Worm (Caenorhabditis elegans) whole organism, L4 larva: ENCODE results near the gene F28H6.4.

Experiments used
- D1046.2 ChIP-seq: fragments of 200-800 bp; sonication (Bioruptor generic); IDR thresholded peaks from 2 replicates; pipeline ENCODE4 v1.3.6; 2022; ENCODE audit warnings: missing genetic modification characterization, missing compliant biosample characterization
- F26F4.8 ChIP-seq: fragments of 200-800 bp; sonication (Bioruptor generic); conservative IDR thresholded peaks from 2 replicates; pipeline ENCODE4 v1.3.6; 2022; ENCODE audit warnings: missing genetic modification characterization, missing compliant biosample characterization
- F37D6.2 ChIP-seq: sonication (generic microtip); optimal IDR thresholded peaks from 2 replicates; lab custom pipeline; 2016; ENCODE audit warnings: mild to moderate bottlenecking, missing genetic modification characterization, missing compliant biosample characterization
- F44E2.7 ChIP-seq: fragments of 200-800 bp; sonication (Bioruptor generic); IDR thresholded peaks from 2 replicates; pipeline ENCODE4 v2.1.2; 2022; ENCODE audit warnings: missing genetic modification characterization, missing compliant biosample characterization
- F49E8.2 ChIP-seq: sonication (generic microtip); optimal IDR thresholded peaks from 2 replicates; lab custom pipeline; 2016; ENCODE audit warnings: missing compliant biosample characterization, mild to moderate bottlenecking, missing genetic modification characterization, borderline replicate concordance
- T20F7.1 ChIP-seq: fragments of 200-800 bp; sonication (Bioruptor generic); optimal IDR thresholded peaks from 2 replicates; lab custom pipeline; 2018; ENCODE audit warnings: mild to moderate bottlenecking, missing genetic modification characterization, missing compliant biosample characterization
- Y105C5A.15 ChIP-seq: fragments of 200-800 bp; sonication (Bioruptor generic); IDR thresholded peaks from 2 replicates; pipeline ENCODE4 v1.3.6; 2022; ENCODE audit warnings: missing genetic modification characterization, missing compliant biosample characterization
- Y48G9A.11 ChIP-seq: fragments of 200-800 bp; sonication (Bioruptor generic); IDR thresholded peaks from 2 replicates; pipeline ENCODE4 v1.3.6; 2022; ENCODE audit warnings: missing genetic modification reagents, missing genetic modification characterization, missing compliant biosample characterization
- Y75B8A.6 ChIP-seq: fragments of 200-800 bp; sonication (Bioruptor generic); IDR thresholded peaks from 2 replicates; pipeline ENCODE4 v1.3.6; 2022; ENCODE audit warnings: missing genetic modification reagents, missing genetic modification characterization, missing compliant biosample characterization
- ZK337.2 ChIP-seq: fragments of 200-800 bp; sonication (Bioruptor generic); IDR thresholded peaks from 2 replicates; pipeline ENCODE4 v1.3.6; 2022; ENCODE audit warnings: missing genetic modification reagents, missing genetic modification characterization, missing compliant biosample characterization
- aha-1 ChIP-seq: fragments of 150-350 bp; peaks from one replicate; lab custom pipeline; 2014; ENCODE audit warnings: missing biosample characterization, missing genetic modification characterization
- arid-1 ChIP-seq: fragments of 200-800 bp; sonication (Bioruptor generic); conservative IDR thresholded peaks from 2 replicates; pipeline ENCODE4 v1.3.6; 2022; ENCODE audit warnings: missing genetic modification reagents, missing genetic modification characterization, missing compliant biosample characterization
- ceh-20 ChIP-seq: fragments of 200-800 bp; sonication (Bioruptor generic); IDR thresholded peaks from 2 replicates; pipeline ENCODE4 v1.3.6; 2022; ENCODE audit warnings: missing genetic modification reagents, missing genetic modification characterization, missing compliant biosample characterization
- ceh-82 ChIP-seq: sonication (generic microtip); optimal IDR thresholded peaks from 2 replicates; lab custom pipeline; 2017; ENCODE audit warnings: missing biosample characterization, missing genetic modification characterization
- daf-16 ChIP-seq, 3 experiments: sonication (generic microtip); optimal IDR thresholded peaks; 2 replicates each; lab custom pipeline; 2016 to 2017; ENCODE audit warnings: missing genetic modification characterization in 3 of 3, missing genetic modification reagents in 3 of 3, mild to moderate bottlenecking in 2 of 3, missing compliant biosample characterization in 2 of 3, missing biosample characterization in 1 of 3, moderate library complexity in 1 of 3
- dmd-6 ChIP-seq: fragments of 200-800 bp; sonication (Bioruptor generic); IDR thresholded peaks from 2 replicates; pipeline ENCODE4 v1.3.6; 2022; ENCODE audit warnings: missing genetic modification reagents, missing genetic modification characterization, missing compliant biosample characterization
- dmd-8 ChIP-seq: fragments of 200-800 bp; sonication (Bioruptor generic); IDR thresholded peaks from 2 replicates; pipeline ENCODE4 v1.3.6; 2022; ENCODE audit warnings: missing genetic modification characterization, missing compliant biosample characterization
- dmd-9 ChIP-seq: fragments of 200-800 bp; sonication (Bioruptor generic); IDR thresholded peaks from 2 replicates; pipeline ENCODE4 v1.3.6; 2022; ENCODE audit warnings: missing genetic modification reagents, missing genetic modification characterization, missing compliant biosample characterization
- dpl-1 ChIP-seq: fragments of 150-350 bp; optimal IDR thresholded peaks from 2 replicates; lab custom pipeline; 2014; ENCODE audit warnings: missing biosample characterization, missing genetic modification reagents, missing genetic modification characterization
- egl-43 ChIP-seq: fragments of 200-800 bp; sonication (Bioruptor generic); IDR thresholded peaks from 2 replicates; pipeline ENCODE4 v1.3.6; 2022; ENCODE audit warnings: missing genetic modification reagents, missing genetic modification characterization, missing compliant biosample characterization
- gei-8 ChIP-seq: fragments of 200-800 bp; sonication (Bioruptor generic); optimal IDR thresholded peaks from 2 replicates; lab custom pipeline; 2018; ENCODE audit warnings: mild to moderate bottlenecking, missing genetic modification characterization, missing compliant biosample characterization
- hlh-30 ChIP-seq: sonication (generic microtip); optimal IDR thresholded peaks from 2 replicates; lab custom pipeline; 2017; ENCODE audit warnings: antibody characterized with exemption, mild to moderate bottlenecking, missing genetic modification characterization, missing compliant biosample characterization; ENCODE audit not compliant: insufficient read depth
- hmg-1.1 ChIP-seq: fragments of 200-800 bp; sonication (Bioruptor generic); IDR thresholded peaks from 2 replicates; pipeline ENCODE4 v1.3.6; 2022; ENCODE audit warnings: missing genetic modification reagents, missing genetic modification characterization, missing compliant biosample characterization
- jun-1 ChIP-seq: fragments of 150-350 bp; optimal IDR thresholded peaks from 2 replicates; lab custom pipeline; 2014; ENCODE audit warnings: missing biosample characterization, missing genetic modification reagents, missing genetic modification characterization
- lin-13 ChIP-seq: fragments of 150-350 bp; optimal IDR thresholded peaks from 2 replicates; lab custom pipeline; 2014; ENCODE audit warnings: missing biosample characterization, missing genetic modification reagents, missing genetic modification characterization
- lin-15B ChIP-seq: fragments of 150-350 bp; sonication (generic microtip); optimal IDR thresholded peaks from 3 replicates; lab custom pipeline; 2014; ENCODE audit warnings: missing biosample characterization, missing genetic modification characterization
- madf-5 ChIP-seq, 2 experiments: fragments of 200-800 bp; sonication (Bioruptor generic); IDR thresholded peaks; 2 replicates each; pipeline ENCODE4 v1.3.6; 2022; ENCODE audit warnings: missing compliant biosample characterization in 2 of 2, missing genetic modification characterization in 2 of 2
- mxl-3 ChIP-seq: fragments of 200-800 bp; sonication (Bioruptor generic); optimal IDR thresholded peaks from 2 replicates; lab custom pipeline; 2018; ENCODE audit warnings: mild to moderate bottlenecking, missing genetic modification characterization, missing compliant biosample characterization
- nhr-11 ChIP-seq: fragments of 150-350 bp; optimal IDR thresholded peaks from 2 replicates; lab custom pipeline; 2014; ENCODE audit warnings: missing biosample characterization, missing genetic modification characterization
- nhr-25 ChIP-seq: sonication (generic microtip); optimal IDR thresholded peaks from 2 replicates; lab custom pipeline; 2017; ENCODE audit warnings: missing genetic modification characterization, mild to moderate bottlenecking, missing compliant biosample characterization, antibody characterized with exemption, moderate library complexity, borderline replicate concordance; ENCODE audit not compliant: insufficient read depth
- nhr-28 ChIP-seq: fragments of 150-350 bp; optimal IDR thresholded peaks from 2 replicates; lab custom pipeline; 2014; ENCODE audit warnings: missing biosample characterization, missing genetic modification characterization
- nhr-41 ChIP-seq: fragments of 200-800 bp; sonication (Bioruptor generic); IDR thresholded peaks from 2 replicates; pipeline ENCODE4 v1.3.6; 2022; ENCODE audit warnings: missing genetic modification reagents, missing genetic modification characterization, missing compliant biosample characterization
- nhr-77 ChIP-seq: fragments of 150-350 bp; optimal IDR thresholded peaks from 2 replicates; lab custom pipeline; 2014; ENCODE audit warnings: missing biosample characterization, missing genetic modification characterization
- php-3 ChIP-seq: fragments of 200-800 bp; sonication (Bioruptor generic); IDR thresholded peaks from 2 replicates; pipeline ENCODE4 v1.3.6; 2022; ENCODE audit warnings: missing genetic modification reagents, missing genetic modification characterization, missing compliant biosample characterization
- pqm-1 ChIP-seq: sonication (generic microtip); optimal IDR thresholded peaks from 2 replicates; lab custom pipeline; 2017; ENCODE audit warnings: missing biosample characterization, missing genetic modification characterization
- rbr-2 ChIP-seq: sonication (generic microtip); optimal IDR thresholded peaks from 2 replicates; lab custom pipeline; 2016; ENCODE audit warnings: missing genotype, missing genetic modification characterization, missing compliant biosample characterization
- saeg-2 ChIP-seq: fragments of 200-800 bp; sonication (Bioruptor generic); IDR thresholded peaks from 2 replicates; pipeline ENCODE4 v1.3.6; 2022; ENCODE audit warnings: missing genetic modification reagents, missing genetic modification characterization, missing compliant biosample characterization
- sdz-12 ChIP-seq: fragments of 200-800 bp; sonication (Bioruptor generic); optimal IDR thresholded peaks from 2 replicates; lab custom pipeline; 2018; ENCODE audit warnings: mild to moderate bottlenecking, missing genetic modification characterization, missing compliant biosample characterization
- snpc-1.2 ChIP-seq: fragments of 200-800 bp; sonication (Bioruptor generic); IDR thresholded peaks from 2 replicates; pipeline ENCODE4 v1.3.6; 2022; ENCODE audit warnings: missing genetic modification reagents, missing genetic modification characterization, missing compliant biosample characterization
- spr-1 ChIP-seq: sonication (generic microtip); optimal IDR thresholded peaks from 2 replicates; lab custom pipeline; 2016; ENCODE audit warnings: mild to moderate bottlenecking, missing genetic modification characterization, missing compliant biosample characterization
- spr-3 ChIP-seq: fragments of 200-800 bp; sonication (Bioruptor generic); optimal IDR thresholded peaks from 2 replicates; lab custom pipeline; 2018; ENCODE audit warnings: mild to moderate bottlenecking, missing genetic modification characterization, missing compliant biosample characterization
- tra-1 ChIP-seq: fragments of 200-800 bp; sonication (Bioruptor generic); IDR thresholded peaks from 2 replicates; pipeline ENCODE4 v1.3.6; 2022; ENCODE audit warnings: missing genetic modification reagents, missing genetic modification characterization, missing compliant biosample characterization
- unc-130 ChIP-seq: sonication (generic microtip); optimal IDR thresholded peaks from 2 replicates; lab custom pipeline; 2016; ENCODE audit warnings: missing genetic modification reagents, missing genetic modification characterization, missing compliant biosample characterization
- unc-62 ChIP-seq, 3 experiments: fragments of 150-350 bp in 1 of 3; sonication (generic microtip); optimal IDR thresholded peaks in 2 of 3; peaks in 1 of 3; 1 replicate in 1 of 3; 2 replicates in 2 of 3; lab custom pipeline; 2014 to 2017; ENCODE audit warnings: missing biosample characterization in 3 of 3, missing genetic modification characterization in 3 of 3, missing genetic modification reagents in 3 of 3, missing genotype in 1 of 3
- zfp-2 ChIP-seq: sonication (generic microtip); optimal IDR thresholded peaks from 2 replicates; lab custom pipeline; 2016; ENCODE audit warnings: mild to moderate bottlenecking, missing genetic modification characterization, missing compliant biosample characterization
- zip-2 ChIP-seq: fragments of 150-350 bp; optimal IDR thresholded peaks from 2 replicates; lab custom pipeline; 2014; ENCODE audit warnings: missing biosample characterization, missing genetic modification characterization
- ztf-11 ChIP-seq: fragments of 150-350 bp; optimal IDR thresholded peaks from 2 replicates; lab custom pipeline; 2014; ENCODE audit warnings: missing biosample characterization, missing genetic modification characterization
- ztf-7 ChIP-seq: fragments of 150-350 bp; optimal IDR thresholded peaks from 2 replicates; lab custom pipeline; 2014; ENCODE audit warnings: missing biosample characterization, missing genetic modification characterization

Gene F28H6.4

DNA sequence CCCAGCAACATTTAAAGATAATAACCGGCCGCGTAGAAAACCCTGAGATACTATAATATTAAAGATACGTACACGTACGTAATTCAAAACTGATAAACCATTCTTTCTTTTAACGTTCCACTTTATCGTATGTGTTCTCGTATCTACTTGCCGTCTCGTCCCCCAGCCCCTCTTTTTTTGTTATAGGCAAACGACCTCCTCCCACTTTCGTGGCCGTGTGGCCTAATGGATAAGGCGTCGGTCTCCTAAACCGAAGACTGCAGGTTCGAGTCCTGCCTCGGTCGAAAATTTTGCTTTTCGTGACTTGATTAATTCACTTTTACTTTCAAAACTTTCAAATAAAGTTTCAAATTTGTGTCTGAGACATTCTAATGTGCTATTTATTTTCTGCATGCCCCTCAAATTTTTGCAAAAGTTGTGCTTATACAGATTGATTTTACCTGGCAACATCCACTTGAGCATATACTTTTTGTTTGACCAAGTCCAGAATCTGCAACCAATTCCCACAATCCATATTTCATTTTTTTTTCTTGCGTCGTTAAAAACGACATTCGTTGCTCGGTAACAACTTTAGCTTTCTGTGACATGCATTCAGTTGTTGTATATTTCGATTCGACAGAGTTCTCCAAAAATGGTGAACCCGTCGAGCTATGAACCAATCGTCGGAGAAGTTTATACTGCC lies 12.1 kb upstream of the F28H6.4 start, which contains the start of gene F28H6.7:
Gene F28H6.7 (plus strand): TSS at position 632 of the 682 bp plus-strand sequence.
- TF ChIP-seq daf-16 (GFP tag; optimal IDR thresholded peaks at IDR 0.05; lab: Kevin White, UChicago), result peak; percentile 10 to 58
- peak; percentile 42 for TF ChIP-seq daf-16 (tag; optimal IDR thresholded peaks at IDR 0.05; lab: Kevin White, UChicago)
- peak; percentile 16 for TF ChIP-seq unc-130
- TF ChIP-seq dmd-8 (GFP tag; lab: Robert Waterston, UW), result peak; percentile 79
- TF ChIP-seq dmd-9, result peak; percentile 82
- peak; percentile 33 for TF ChIP-seq nhr-77 (tag; lab: Kevin White, UChicago)
- TF ChIP-seq saeg-2, result 0 out of 2 replicates have a peak, but pooled peaks have one; percentile 16
- TF ChIP-seq sdz-12 (GFP tag; lab: Kevin White, UChicago), result peak; percentile 43
- 0 out of 2 replicates have a peak, but pooled peaks have one; percentile 55 for TF ChIP-seq F26F4.8 (GFP tag; lab: Robert Waterston, UW)
- peak; percentile 59; the same call in 1 of the 2 replicates for TF ChIP-seq tra-1 (GFP tag; lab: Robert Waterston, UW)
- TF ChIP-seq php-3 (GFP tag; lab: Robert Waterston, UW), result peak; percentile 58; the same call in 1 of the 2 replicates
- TF ChIP-seq spr-1 (tag; lab: Kevin White, UChicago), result peak; percentile 44
- TF ChIP-seq mxl-3 (GFP tag; lab: Kevin White, UChicago), result no peak
- peak; percentile 18 for TF ChIP-seq T20F7.1 (GFP tag; lab: Kevin White, UChicago)
- TF ChIP-seq Y105C5A.15 (GFP tag; lab: Robert Waterston, UW), result peak; percentile 70; the same call in 1 of the 2 replicates
- peak; percentile 9 for TF ChIP-seq zfp-2 (tag; lab: Kevin White, UChicago)
- peak; percentile 18 for TF ChIP-seq F37D6.2 (tag; lab: Kevin White, UChicago)
- no peak for TF ChIP-seq unc-62 (GFP tag; optimal IDR thresholded peaks at IDR 0.05 in 1 of 2; lab: Kevin White, UChicago)
- no peak for TF ChIP-seq unc-62 (tag; optimal IDR thresholded peaks at IDR 0.05; lab: Kevin White, UChicago)
- TF ChIP-seq madf-5 (GFP tag; IDR thresholded peaks at IDR 0.05; lab: Robert Waterston, UW), result peak in 1 of 2 experiments; percentile 30; a peak in 1 of 4 replicates
- peak; percentile 26 for TF ChIP-seq lin-13
- TF ChIP-seq hlh-30, result peak; percentile 48
- TF ChIP-seq hmg-1.1 (GFP tag; lab: Robert Waterston, UW), result peak; percentile 82
- 0 out of 2 replicates have a peak, but pooled peaks have one; percentile 11 for TF ChIP-seq Y75B8A.6 (GFP tag; lab: Robert Waterston, UW)
- TF ChIP-seq egl-43, result peak; percentile 92
- TF ChIP-seq Y48G9A.11, result no peak
- TF ChIP-seq nhr-28 (tag; lab: Kevin White, UChicago), result peak; percentile 17
- TF ChIP-seq zip-2 (tag; lab: Kevin White, UChicago), result no peak
- TF ChIP-seq ceh-82 (tag; lab: Kevin White, UChicago), result no peak
- peak; percentile 75; the same call in 1 of the 2 replicates for TF ChIP-seq D1046.2 (GFP tag; lab: Robert Waterston, UW)
- no peak for TF ChIP-seq ztf-11 (tag; lab: Kevin White, UChicago)
- TF ChIP-seq nhr-41 (GFP tag; lab: Robert Waterston, UW), result 0 out of 2 replicates have a peak, but pooled peaks have one; percentile 64
- no peak for TF ChIP-seq aha-1
- no peak for TF ChIP-seq F49E8.2 (tag; lab: Kevin White, UChicago)
- peak; percentile 30 for TF ChIP-seq gei-8
- TF ChIP-seq rbr-2, result peak; percentile 61
- TF ChIP-seq ceh-20 (GFP tag; lab: Robert Waterston, UW), result peak; percentile 63; the same call in 1 of the 2 replicates
- no peak for TF ChIP-seq pqm-1 (tag; lab: Kevin White, UChicago)
- TF ChIP-seq ZK337.2 (GFP tag; lab: Robert Waterston, UW), result peak; percentile 60
- 0 out of 2 replicates have a peak, but pooled peaks have one; percentile 47 for TF ChIP-seq F44E2.7
- no peak for TF ChIP-seq nhr-25 (tag; lab: Kevin White, UChicago)
- peak; percentile 68 for TF ChIP-seq arid-1 (GFP tag; lab: Robert Waterston, UW)
- TF ChIP-seq lin-15B (tag; lab: Kevin White, UChicago), result no peak
- TF ChIP-seq dpl-1, result peak; percentile 32
- peak; percentile 66 for TF ChIP-seq spr-3 (GFP tag; lab: Kevin White, UChicago)
- TF ChIP-seq dmd-6, result peak; percentile 43; the same call in 1 of the 2 replicates
- no peak for TF ChIP-seq nhr-11 (tag; lab: Kevin White, UChicago)
- TF ChIP-seq jun-1 (tag; lab: Kevin White, UChicago), result no peak
- peak; percentile 76 for TF ChIP-seq snpc-1.2 (GFP tag; lab: Robert Waterston, UW)
- peak; percentile 17 for TF ChIP-seq ztf-7 (tag; lab: Kevin White, UChicago)
